Fruit fly (Drosophila melanogaster): ENCODE data around the gene p53.
A peak's percentile ranks its signal among the peaks of the same experiment; 100 is the strongest.

p53 gene

DNA sequence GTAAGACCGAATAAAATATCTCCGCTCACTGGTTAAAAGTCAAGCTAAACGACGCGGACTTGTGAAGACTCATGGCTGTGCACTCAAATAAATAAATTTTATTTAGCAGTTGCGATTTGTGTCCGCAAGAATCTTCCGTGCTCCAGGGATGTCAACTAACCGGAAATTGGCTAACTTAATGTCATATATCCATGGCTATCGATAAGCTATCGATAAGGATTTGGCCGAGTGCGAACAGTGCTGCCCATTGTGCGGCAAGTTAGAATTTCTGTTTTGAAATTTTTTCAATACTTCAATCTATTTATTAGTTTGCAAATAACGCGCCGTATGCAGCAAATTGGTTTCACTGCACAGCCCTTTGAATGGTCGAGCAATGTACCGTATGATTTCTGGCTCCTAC, at the start of gene p53:
Gene p53, minus strand, starts transcription at position 147 of the 400 bp plus-strand sequence.
- TF ChIP-seq CG8478 (optimal IDR thresholded peaks at IDR 0.05) = no peak
- TF ChIP-seq CTCF (optimal IDR thresholded peaks at IDR 0.05) = peak in 1 of 2 experiments; percentile 3

dm6 chr3R:23099233-23099632, 45.4 kb upstream of the p53 start, which contains the start of gene CG6738:
TSS of gene CG6738 (plus strand) at chr3R:23099533.
- no peak for TF ChIP-seq CG8478 (optimal IDR thresholded peaks at IDR 0.05)
- no peak for TF ChIP-seq CTCF (optimal IDR thresholded peaks at IDR 0.05)

dm6 chr3R:23097197-23097809, 43.4 kb upstream of the p53 start, which contains the start of gene CG6733:
TSS of gene CG6733 (plus strand) at chr3R:23097728.
- TF ChIP-seq CG8478 (optimal IDR thresholded peaks at IDR 0.05) (no peak), CTCF (optimal IDR thresholded peaks at IDR 0.05) (no peak)

DNA sequence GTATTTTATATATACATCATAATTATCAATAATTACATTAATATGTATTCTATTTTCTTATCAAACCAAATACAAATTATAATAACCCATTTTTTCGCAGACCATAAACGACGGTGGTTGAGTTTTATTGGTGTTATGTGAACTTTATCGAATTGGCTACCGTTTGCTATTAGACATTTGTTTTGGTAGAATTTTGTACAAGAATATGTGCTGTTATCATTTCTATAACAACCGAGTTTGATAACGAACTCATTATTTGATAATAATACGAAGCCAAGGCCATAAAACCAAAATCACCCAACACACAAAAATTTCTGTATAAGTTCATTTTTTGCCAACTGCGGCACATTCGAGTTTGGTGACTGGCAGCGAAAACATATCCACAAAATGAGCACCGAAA, 41.5 kb upstream of the p53 start, which contains the start of gene CG17109:
Gene CG17109, plus strand, starts transcription at position 345 of the 400 bp plus-strand sequence.
- TF ChIP-seq CG8478 (optimal IDR thresholded peaks at IDR 0.05) = no peak
- no peak for TF ChIP-seq CTCF (optimal IDR thresholded peaks at IDR 0.05)

dm6 chr3R:23091586-23092228, 37.8 kb upstream of the p53 start, which contains the start of the genes CG17110 and CG6726:
TSS of gene CG17110 (plus strand) at chr3R:23091724.
TSS of gene CG6726 (plus strand) at chr3R:23091724.
- TF ChIP-seq CTCF (optimal IDR thresholded peaks at IDR 0.05) (no peak), CG8478 (optimal IDR thresholded peaks at IDR 0.05) (no peak)

DNA sequence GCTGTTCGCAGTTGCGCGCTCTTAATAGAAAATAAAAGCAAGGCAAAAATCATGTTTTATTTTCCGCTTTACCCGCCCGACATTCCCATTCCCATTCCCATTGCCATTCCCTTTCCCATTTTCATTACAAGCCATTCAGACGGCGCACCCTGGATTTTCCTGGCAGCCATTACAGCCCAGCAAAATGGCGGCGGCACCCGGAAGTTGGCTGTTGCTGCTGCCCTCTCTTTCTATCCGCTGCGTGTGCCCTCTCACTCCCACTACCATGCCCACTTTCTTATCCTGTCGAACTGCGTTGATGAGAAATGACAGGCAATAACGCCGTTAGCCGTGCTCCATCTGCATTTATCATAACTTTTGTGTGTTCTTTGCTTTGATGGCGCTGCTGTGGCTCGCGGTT, 34.4 kb upstream of the p53 start:
- no peak for TF ChIP-seq CG8478 (optimal IDR thresholded peaks at IDR 0.05)
- TF ChIP-seq CTCF (optimal IDR thresholded peaks at IDR 0.05) = no peak

DNA sequence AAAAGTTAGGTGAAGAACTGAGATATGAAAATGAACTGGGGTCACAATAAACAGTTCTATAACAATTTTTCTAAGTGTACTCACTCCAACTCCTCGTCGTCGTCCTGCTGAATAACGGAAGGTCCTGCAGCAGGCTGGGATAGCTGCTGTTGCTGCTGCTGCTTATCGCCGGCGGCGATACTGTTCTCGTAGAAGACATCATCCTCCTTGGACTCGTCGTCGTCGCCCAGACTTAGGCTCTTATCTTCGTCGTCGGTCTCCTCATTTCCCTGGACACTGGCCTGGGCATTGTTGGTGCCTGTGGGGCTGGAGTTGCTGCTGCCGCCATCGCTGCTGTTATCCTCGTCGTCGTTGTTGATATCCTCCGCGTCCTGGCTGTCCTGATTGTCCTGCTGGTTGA, 27.4 kb upstream of the p53 start:
- TF ChIP-seq CTCF (optimal IDR thresholded peaks at IDR 0.05) (no peak), CG8478 (optimal IDR thresholded peaks at IDR 0.05) (no peak)

DNA sequence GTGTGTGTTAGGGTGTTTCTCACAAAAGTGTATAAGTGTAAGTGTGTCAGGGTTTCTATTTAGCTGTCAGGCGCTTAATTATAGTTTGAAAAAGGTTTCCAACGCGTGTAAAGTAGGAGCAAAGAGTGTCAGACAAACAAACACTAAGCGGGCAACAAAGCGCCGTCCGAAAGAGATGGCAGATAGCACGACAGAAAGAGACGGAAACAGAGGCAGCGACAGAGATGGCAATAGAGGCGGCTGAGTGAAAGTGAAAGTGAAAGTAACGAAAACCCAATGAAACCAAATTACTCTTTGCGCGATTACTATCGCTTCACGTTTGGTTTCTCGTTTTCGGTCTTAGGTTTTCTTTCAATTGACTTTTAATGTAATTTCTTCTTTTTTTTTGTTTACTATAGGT, 20.6 kb upstream of the p53 start:
- TF ChIP-seq CG8478 (optimal IDR thresholded peaks at IDR 0.05) (no peak), CTCF (optimal IDR thresholded peaks at IDR 0.05) (no peak)

dm6 chr3R:23067209-23067826, 13.4 kb upstream of the p53 start, which contains the start of gene CG17111:
TSS of gene CG17111 (minus strand) at chr3R:23067259.
- TF ChIP-seq CTCF (optimal IDR thresholded peaks at IDR 0.05) = no peak
- no peak for TF ChIP-seq CG8478 (optimal IDR thresholded peaks at IDR 0.05)

- TF ChIP-seq CG8478 (optimal IDR thresholded peaks at IDR 0.05) = no peak
- TF ChIP-seq CTCF (optimal IDR thresholded peaks at IDR 0.05) = no peak
Measured at dm6 chr3R:23061209-23061608, 7.3 kb upstream of the p53 start, which contains the start of the genes sav and Ublcp1. TSS of gene sav (minus strand) at chr3R:23061304. TSS of gene Ublcp1 (plus strand) at chr3R:23061493.

DNA sequence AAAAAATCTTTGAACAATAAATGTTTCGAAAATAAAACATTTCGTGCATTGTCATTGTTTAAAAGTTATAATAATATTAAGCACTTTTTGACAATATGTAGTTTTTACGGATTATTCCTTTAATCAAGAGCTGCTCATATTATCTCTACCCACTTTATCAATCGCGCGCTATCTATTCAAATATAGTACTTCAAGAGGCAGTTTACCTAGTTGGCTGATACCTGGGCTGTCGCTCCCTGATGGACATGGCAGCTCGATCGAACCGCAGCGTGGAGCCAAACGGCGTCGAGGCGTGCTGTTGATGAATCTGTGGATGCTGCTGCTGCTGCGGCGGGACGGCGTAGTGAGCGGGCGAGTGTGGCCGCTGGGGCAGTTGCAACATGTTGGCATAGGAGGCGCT, 6.3 kb upstream of the p53 start:
- no peak for TF ChIP-seq CG8478 (optimal IDR thresholded peaks at IDR 0.05)
- no peak for TF ChIP-seq CTCF (optimal IDR thresholded peaks at IDR 0.05)

DNA sequence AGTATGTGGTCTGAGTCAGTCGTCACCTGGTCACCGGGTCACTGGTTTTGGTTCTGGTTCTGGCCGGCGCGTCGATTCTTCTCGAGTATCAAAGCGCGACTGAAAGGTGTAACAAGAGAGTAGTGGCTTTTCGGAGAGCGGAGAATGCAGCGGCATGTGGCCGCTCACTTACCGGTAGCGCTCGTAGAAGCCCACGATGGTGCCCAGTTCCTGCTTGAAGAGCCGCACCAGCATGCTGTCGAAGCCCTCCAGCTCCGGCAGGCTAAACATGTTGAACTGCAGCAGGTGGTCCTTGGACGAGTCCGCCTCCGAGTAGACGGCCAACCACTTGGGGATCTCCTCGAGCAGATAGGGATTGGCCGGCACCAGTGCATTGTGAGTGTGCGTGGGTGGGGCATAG, 5.0 kb upstream of the p53 start, which contains the start of gene Ctns:
Gene Ctns, minus strand, starts transcription at position 101 of the 400 bp plus-strand sequence.
- TF ChIP-seq CTCF (optimal IDR thresholded peaks at IDR 0.05) = no peak
- no peak for TF ChIP-seq CG8478 (optimal IDR thresholded peaks at IDR 0.05)

dm6 chr3R:23057390-23057789, 3.5 kb upstream of the p53 start:
- TF ChIP-seq CG8478 (optimal IDR thresholded peaks at IDR 0.05) (no peak), CTCF (optimal IDR thresholded peaks at IDR 0.05) (no peak)

dm6 chr3R:23056753-23057152, 2.9 kb upstream of the p53 start:
- TF ChIP-seq CTCF (optimal IDR thresholded peaks at IDR 0.05) (no peak), CG8478 (optimal IDR thresholded peaks at IDR 0.05) (no peak)

DNA sequence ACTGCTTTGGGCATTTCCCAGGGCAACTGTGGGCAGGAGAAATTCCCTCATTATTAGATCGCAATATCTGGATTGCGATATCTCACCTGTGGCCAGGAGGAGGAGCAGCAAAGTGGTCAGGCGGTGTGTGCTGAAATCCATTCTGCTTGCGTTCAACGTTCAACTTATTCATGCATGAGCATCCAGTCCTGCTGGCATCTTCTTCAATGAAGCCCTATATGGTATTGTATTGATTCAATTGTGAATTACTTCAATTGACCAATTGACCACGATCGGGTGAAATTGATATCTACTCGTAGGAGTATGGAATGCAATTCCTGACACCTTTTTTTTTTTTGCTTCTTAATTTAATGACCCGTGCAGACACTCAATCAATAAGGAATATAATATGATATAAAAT, 2.2 kb upstream of the p53 start:
- TF ChIP-seq CTCF (optimal IDR thresholded peaks at IDR 0.05) (no peak), CG8478 (optimal IDR thresholded peaks at IDR 0.05) (no peak)
